Worm (Caenorhabditis elegans) whole organism, early embryonic: Measurements from ENCODE around the gene F56F10.1.

Experiments used
- F13C5.2 ChIP-seq: sonication (generic microtip); optimal IDR thresholded peaks from 2 replicates; lab custom pipeline; 2017; ENCODE audit warnings: mild to moderate bottlenecking, missing genetic modification characterization, inconsistent platforms, missing compliant biosample characterization
- flt-1 ChIP-seq: fragments of 200-800 bp; sonication (Bioruptor generic); IDR thresholded peaks from 2 replicates; pipeline ENCODE4 v1.3.6; 2022; ENCODE audit warnings: missing genetic modification characterization, missing compliant biosample characterization
- hnd-1 ChIP-seq: sonication (generic microtip); optimal IDR thresholded peaks from 2 replicates; lab custom pipeline; 2016; ENCODE audit warnings: missing genetic modification characterization, missing compliant biosample characterization
- sea-1 ChIP-seq: fragments of 200-800 bp; sonication (Bioruptor generic); conservative IDR thresholded peaks from 2 replicates; pipeline ENCODE4 v1.3.6; 2022; ENCODE audit warnings: missing genetic modification characterization, missing compliant biosample characterization

DNA sequence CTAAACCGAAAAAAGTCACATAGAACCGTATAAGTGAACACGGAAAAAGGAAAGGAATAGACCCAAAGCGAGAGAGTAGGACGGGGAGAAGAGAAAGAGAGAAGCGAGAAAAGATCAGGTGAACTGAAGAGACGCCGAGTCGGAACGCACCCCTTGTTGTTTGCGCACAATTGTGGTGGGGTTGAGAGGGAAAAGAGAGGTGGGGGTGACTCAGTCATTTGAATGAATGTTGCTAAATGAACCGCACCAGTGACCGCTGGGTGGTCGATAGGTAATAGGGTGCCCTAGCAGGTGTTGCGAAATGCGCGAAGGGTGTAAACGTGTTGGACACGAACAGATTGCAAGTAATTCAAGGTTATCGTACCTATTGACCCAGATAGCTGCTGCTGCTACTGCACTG is 1.4 kb upstream of the F56F10.1 start, which contains the start of gene lgl-1:
- no peak for TF ChIP-seq flt-1 (GFP tag; lab: Robert Waterston, UW)
- TF ChIP-seq hnd-1 (tag; lab: Kevin White, UChicago): no peak
- TF ChIP-seq sea-1: no peak; the same call in 1 of the 2 replicates
- peak; percentile 45 for TF ChIP-seq F13C5.2 (tag; lab: Kevin White, UChicago)
